ENCODE assay signal across 1 fruit fly cellular context in genomic region chr3R:26052150-26052908, dm6.
TF ChIP-seq lines count a peak whose summit lies in the region.

Gene Exo84, minus strand, starts transcription at chr3R:26052257.
Gene Vps2, plus strand, starts transcription at chr3R:26052821.

TF ChIP-seq in whole organism, embryonic, 481 proteins besides CTCF, POLR2A, EP300 and RAD21 (continued from another document):
- no peak for TF ChIP-seq peb (GFP tag; IDR thresholded peaks at IDR 0.05; lab: Robert Waterston, UW)
- peak; percentile 31 for TF ChIP-seq trem (tag; optimal IDR thresholded peaks at IDR 0.05; lab: Kevin White, UChicago)
- TF ChIP-seq Xbp1 (GFP tag; optimal IDR thresholded peaks at IDR 0.05; lab: Kevin White, UChicago) = peak; percentile 55
- TF ChIP-seq scrt (GFP tag; optimal IDR thresholded peaks at IDR 0.05; lab: Kevin White, UChicago) = peak; percentile 81
- no peak for TF ChIP-seq Dip2 (GFP tag; IDR thresholded peaks at IDR 0.05; lab: Robert Waterston, UW)
- TF ChIP-seq MBD-R2 (GFP tag; IDR thresholded peaks at IDR 0.05; lab: Robert Waterston, UW) = peak; percentile 58
- TF ChIP-seq CG14710 (tag; optimal IDR thresholded peaks at IDR 0.05; lab: Kevin White, UChicago) = peak; percentile 68
- 0 out of 2 replicates have a peak, but pooled peaks have one; percentile 6 for TF ChIP-seq Dref (GFP tag; IDR thresholded peaks at IDR 0.05; lab: Robert Waterston, UW)
- peak in 1 of 2 experiments; percentile 2 for TF ChIP-seq dpn (GFP tag; optimal IDR thresholded peaks at IDR 0.05; lab: Kevin White, UChicago)
- TF ChIP-seq chn (GFP tag; optimal IDR thresholded peaks at IDR 0.05; lab: Kevin White, UChicago) = peak; percentile 4
- peak; percentile 4 for TF ChIP-seq CG9797 (GFP tag; optimal IDR thresholded peaks at IDR 0.05; lab: Kevin White, UChicago)
- TF ChIP-seq schlank (tag; optimal IDR thresholded peaks at IDR 0.05; lab: Kevin White, UChicago) = no peak
- peak; percentile 36 for TF ChIP-seq NfI (GFP tag; optimal IDR thresholded peaks at IDR 0.05; lab: Kevin White, UChicago)
- no peak for TF ChIP-seq gsb-n (tag; optimal IDR thresholded peaks at IDR 0.05; lab: Kevin White, UChicago)
- TF ChIP-seq slbo (GFP tag; IDR thresholded peaks at IDR 0.05; lab: Robert Waterston, UW) = peak; percentile 56
- TF ChIP-seq CG30020 (tag; optimal IDR thresholded peaks at IDR 0.05; lab: Kevin White, UChicago) = peak; percentile 81
